Worm (Caenorhabditis elegans) whole organism, early embryonic: ENCODE data around the gene R02E12.12.

ENCODE experiments used
- F13C5.2 ChIP-seq: sonication (generic microtip); optimal IDR thresholded peaks from 2 replicates; lab custom pipeline; 2017; ENCODE audit warnings: mild to moderate bottlenecking, missing genetic modification characterization, inconsistent platforms, missing compliant biosample characterization
- ama-1 ChIP-seq: fragments of 150-350 bp; optimal IDR thresholded peaks from 2 replicates; lab custom pipeline; 2014
- ceh-13 ChIP-seq: fragments of 200-800 bp; sonication (Bioruptor generic); optimal IDR thresholded peaks from 2 replicates; lab custom pipeline; 2018; ENCODE audit warnings: mild to moderate bottlenecking, missing genetic modification characterization, missing compliant biosample characterization
- ceh-36 ChIP-seq: sonication (generic microtip); optimal IDR thresholded peaks from 2 replicates; lab custom pipeline; 2016; ENCODE audit warnings: missing genetic modification characterization, inconsistent platforms, missing compliant biosample characterization
- flt-1 ChIP-seq: fragments of 200-800 bp; sonication (Bioruptor generic); IDR thresholded peaks from 2 replicates; pipeline ENCODE4 v1.3.6; 2022; ENCODE audit warnings: missing genetic modification characterization, missing compliant biosample characterization
- hmbx-1 ChIP-seq: sonication (generic microtip); optimal IDR thresholded peaks from 2 replicates; lab custom pipeline; 2016; ENCODE audit warnings: mild to moderate bottlenecking, missing genetic modification characterization, missing compliant biosample characterization
- hmg-4 ChIP-seq: fragments of 200-800 bp; sonication (Bioruptor generic); optimal IDR thresholded peaks from 2 replicates; lab custom pipeline; 2018; ENCODE audit warnings: mild to moderate bottlenecking, missing genetic modification characterization, missing compliant biosample characterization
- hnd-1 ChIP-seq: sonication (generic microtip); optimal IDR thresholded peaks from 2 replicates; lab custom pipeline; 2016; ENCODE audit warnings: missing genetic modification characterization, missing compliant biosample characterization
- pes-1 ChIP-seq: fragments of 200-800 bp; sonication (Bioruptor generic); IDR thresholded peaks from 2 replicates; pipeline ENCODE4 v1.3.6; 2022; ENCODE audit warnings: missing genetic modification reagents, missing genetic modification characterization, missing compliant biosample characterization
- scrt-1 ChIP-seq: fragments of 200-800 bp; sonication (Bioruptor generic); IDR thresholded peaks from 2 replicates; pipeline ENCODE4 v1.3.6; 2022; ENCODE audit warnings: missing genetic modification characterization, missing compliant biosample characterization
- sea-1 ChIP-seq: fragments of 200-800 bp; sonication (Bioruptor generic); conservative IDR thresholded peaks from 2 replicates; pipeline ENCODE4 v1.3.6; 2022; ENCODE audit warnings: missing genetic modification characterization, missing compliant biosample characterization
- tbx-11 ChIP-seq: fragments of 200-800 bp; sonication (Bioruptor generic); IDR thresholded peaks from 2 replicates; pipeline ENCODE4 v1.3.6; 2022; ENCODE audit warnings: missing genetic modification characterization, missing compliant biosample characterization
- tbx-37 ChIP-seq: fragments of 200-800 bp; sonication (Bioruptor generic); conservative IDR thresholded peaks from 2 replicates; pipeline ENCODE4 v1.3.6; 2022; ENCODE audit warnings: missing genetic modification reagents, missing genetic modification characterization, missing compliant biosample characterization
- tra-4 ChIP-seq: sonication (generic microtip); optimal IDR thresholded peaks from 2 replicates; lab custom pipeline; 2017; ENCODE audit warnings: missing genetic modification characterization, missing compliant biosample characterization

DNA sequence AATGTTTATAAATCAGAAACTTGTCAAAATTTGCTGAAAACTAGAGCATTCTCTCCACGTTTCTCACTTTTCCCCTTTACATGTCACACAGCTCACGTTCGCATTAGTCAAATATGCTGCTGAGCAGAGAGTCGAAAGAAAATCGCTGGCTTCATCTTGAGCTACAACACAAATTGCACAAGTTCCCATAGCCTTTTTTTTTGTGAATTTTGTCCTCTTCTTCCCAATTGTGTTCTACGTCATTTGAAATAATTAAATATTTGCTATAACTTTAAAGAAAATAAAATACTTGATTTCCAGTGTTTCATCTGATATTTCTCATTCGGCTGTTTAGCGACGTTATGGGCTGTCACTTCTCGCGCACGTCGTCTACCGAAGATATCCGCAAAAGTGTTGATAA is 6.3 kb upstream of the R02E12.12 start, which contains the start of gene R02E12.5:
- TF ChIP-seq pes-1 (no peak), ama-1 (no peak), hmg-4 (no peak), ceh-36 (tag; lab: Kevin White, UChicago) (no peak), hmbx-1 (no peak), tbx-37 (GFP tag; lab: Robert Waterston, UW) (no peak), tbx-11 (GFP tag; lab: Robert Waterston, UW) (no peak), F13C5.2 (no peak), tra-4 (tag; lab: Kevin White, UChicago) (no peak), scrt-1 (GFP tag; lab: Robert Waterston, UW) (no peak), hnd-1 (no peak), flt-1 (GFP tag; lab: Robert Waterston, UW) (no peak), sea-1 (GFP tag; lab: Robert Waterston, UW) (no peak), ceh-13 (GFP tag; lab: Kevin White, UChicago) (no peak)
